Fruit fly (Drosophila melanogaster) Kc167 (cell line): ENCODE data around the gene RanBP3.

Experiments used
- Myc ChIP-seq: fragments of >200 bp; optimal IDR thresholded peaks from 2 replicates; lab custom pipeline; 2017; ENCODE audit warnings: missing external identifiers
- Sin3A ChIP-seq: fragments of >200 bp; optimal IDR thresholded peaks from 2 replicates; lab custom pipeline; 2018; ENCODE audit warnings: missing external identifiers
- h ChIP-seq: fragments of >200 bp; optimal IDR thresholded peaks from 3 replicates; lab custom pipeline; 2018; ENCODE audit warnings: missing external identifiers
- insv ChIP-seq: fragments of >200 bp; optimal IDR thresholded peaks from 3 replicates; lab custom pipeline; 2018; ENCODE audit warnings: missing external identifiers
- psq ChIP-seq: fragments of >200 bp; optimal IDR thresholded peaks from 2 replicates; lab custom pipeline; 2017; ENCODE audit warnings: missing external identifiers
- ttk ChIP-seq: sonication (Bioruptor generic); optimal IDR thresholded peaks from 2 replicates; lab custom pipeline; 2017; ENCODE audit warnings: missing external identifiers

The RanBP3 gene

dm6 chr3R:23752728-23753127, at the start of gene RanBP3, which contains the start of gene Rpt5:
Gene RanBP3, minus strand, starts transcription at chr3R:23752834.
Gene Rpt5, plus strand, starts transcription at chr3R:23752876.
- TF ChIP-seq psq (lab: Kevin White, UChicago), result no peak
- TF ChIP-seq Myc (lab: Kevin White, UChicago), result no peak
- no peak for TF ChIP-seq Sin3A (lab: Kevin White, UChicago)
- no peak for TF ChIP-seq ttk (lab: Kevin White, UChicago)
- TF ChIP-seq h (lab: Kevin White, UChicago), result no peak
- TF ChIP-seq insv (lab: Kevin White, UChicago), result no peak

DNA sequence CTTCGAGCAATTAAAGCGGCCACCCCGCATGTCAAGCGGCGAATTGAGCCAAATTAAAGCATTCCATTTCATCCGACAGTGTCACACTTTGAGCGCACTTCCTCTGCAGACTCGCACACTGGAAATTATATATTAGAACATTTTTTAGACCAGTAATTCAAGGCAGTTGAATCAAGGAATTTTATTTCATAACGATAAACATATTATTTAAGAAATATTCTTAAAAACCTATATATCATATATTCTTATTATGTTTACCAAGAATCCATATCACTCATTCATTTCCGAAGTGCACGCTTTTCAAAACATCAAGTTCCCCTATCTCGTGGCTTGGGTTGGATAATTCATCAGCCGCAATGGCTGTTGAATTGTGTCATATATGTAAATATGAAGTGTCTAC, 38.9 kb upstream of the RanBP3 start:
- TF ChIP-seq Sin3A (lab: Kevin White, UChicago) (no peak), h (lab: Kevin White, UChicago) (no peak), ttk (lab: Kevin White, UChicago) (no peak), psq (lab: Kevin White, UChicago) (no peak), Myc (lab: Kevin White, UChicago) (no peak), insv (lab: Kevin White, UChicago) (no peak)

- no peak for TF ChIP-seq Myc (lab: Kevin White, UChicago)
- no peak for TF ChIP-seq ttk (lab: Kevin White, UChicago)
- TF ChIP-seq psq (lab: Kevin White, UChicago), result no peak
- no peak for TF ChIP-seq insv (lab: Kevin White, UChicago)
- TF ChIP-seq Sin3A (lab: Kevin White, UChicago), result no peak
- TF ChIP-seq h (lab: Kevin White, UChicago), result no peak
These were observed 38.0 kb upstream of the RanBP3 start for dm6 chr3R:23790483-23791175.

- TF ChIP-seq insv (lab: Kevin White, UChicago), result no peak
- no peak for TF ChIP-seq Sin3A (lab: Kevin White, UChicago)
- no peak for TF ChIP-seq h (lab: Kevin White, UChicago)
- TF ChIP-seq Myc (lab: Kevin White, UChicago), result no peak
- TF ChIP-seq ttk (lab: Kevin White, UChicago), result no peak
These were observed 37.0 kb upstream of the RanBP3 start for dm6 chr3R:23789584-23789983.

- no peak for TF ChIP-seq Sin3A (lab: Kevin White, UChicago)
- no peak for TF ChIP-seq Myc (lab: Kevin White, UChicago)
- TF ChIP-seq insv (lab: Kevin White, UChicago), result no peak
- no peak for TF ChIP-seq ttk (lab: Kevin White, UChicago)
- no peak for TF ChIP-seq h (lab: Kevin White, UChicago)
- no peak for TF ChIP-seq psq (lab: Kevin White, UChicago)
These were observed 35.9 kb upstream of the RanBP3 start for dm6 chr3R:23788406-23789021.

- no peak for TF ChIP-seq psq (lab: Kevin White, UChicago)
- no peak for TF ChIP-seq Sin3A (lab: Kevin White, UChicago)
- TF ChIP-seq h (lab: Kevin White, UChicago), result no peak
- TF ChIP-seq ttk (lab: Kevin White, UChicago), result no peak
- no peak for TF ChIP-seq Myc (lab: Kevin White, UChicago)
- no peak for TF ChIP-seq insv (lab: Kevin White, UChicago)
These were observed 35.0 kb upstream of the RanBP3 start for dm6 chr3R:23787632-23787960.

DNA sequence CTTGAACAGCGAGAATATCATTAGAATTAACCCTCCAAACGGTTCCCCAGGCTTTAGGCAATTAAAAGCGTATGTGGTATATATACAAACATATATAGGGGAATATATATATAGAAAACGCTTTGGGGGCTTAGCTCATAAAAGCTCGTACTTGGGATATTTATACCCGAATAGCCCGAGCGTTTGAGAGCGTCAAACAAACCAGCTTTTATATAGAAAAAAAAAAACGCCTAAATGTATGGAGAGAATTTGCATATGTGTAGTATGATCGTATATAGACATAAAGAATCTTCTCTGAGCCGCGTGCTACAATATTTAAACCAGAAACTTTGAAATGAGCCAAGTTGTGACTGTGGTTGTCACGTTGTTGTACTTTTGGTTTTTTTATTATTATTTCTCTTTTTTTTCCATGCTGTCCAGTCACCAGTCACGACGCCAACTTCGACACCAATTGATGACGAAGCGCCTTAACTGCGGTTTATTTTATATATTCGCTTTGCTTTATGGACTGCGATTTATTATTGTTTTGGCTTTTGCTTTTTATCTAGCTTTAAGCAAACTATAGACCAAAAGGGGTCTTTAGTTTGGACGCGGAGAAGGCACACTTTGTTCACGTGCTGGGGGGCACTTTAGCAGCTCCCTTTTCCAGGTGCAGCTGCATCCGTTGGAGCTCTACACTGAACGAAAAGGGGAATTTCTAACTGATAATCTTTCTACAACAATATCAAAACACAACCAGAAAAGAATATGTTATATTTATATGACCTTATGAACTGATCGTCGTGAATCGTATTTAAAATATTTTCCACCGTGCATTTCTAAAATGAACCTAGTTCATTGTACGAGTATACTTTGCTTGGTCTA, 34.4 kb upstream of the RanBP3 start:
- no peak for TF ChIP-seq insv (lab: Kevin White, UChicago)

dm6 chr3R:23784925-23785680, 32.5 kb upstream of the RanBP3 start:
- TF ChIP-seq Myc (lab: Kevin White, UChicago) (no peak), insv (lab: Kevin White, UChicago) (no peak), psq (lab: Kevin White, UChicago) (no peak), h (lab: Kevin White, UChicago) (no peak), Sin3A (lab: Kevin White, UChicago) (no peak), ttk (lab: Kevin White, UChicago) (no peak)

dm6 chr3R:23783961-23784360, 31.3 kb upstream of the RanBP3 start:
- TF ChIP-seq ttk (lab: Kevin White, UChicago) (no peak), insv (lab: Kevin White, UChicago) (no peak), h (lab: Kevin White, UChicago) (no peak), Sin3A (lab: Kevin White, UChicago) (no peak), Myc (lab: Kevin White, UChicago) (no peak), psq (lab: Kevin White, UChicago) (no peak)

DNA sequence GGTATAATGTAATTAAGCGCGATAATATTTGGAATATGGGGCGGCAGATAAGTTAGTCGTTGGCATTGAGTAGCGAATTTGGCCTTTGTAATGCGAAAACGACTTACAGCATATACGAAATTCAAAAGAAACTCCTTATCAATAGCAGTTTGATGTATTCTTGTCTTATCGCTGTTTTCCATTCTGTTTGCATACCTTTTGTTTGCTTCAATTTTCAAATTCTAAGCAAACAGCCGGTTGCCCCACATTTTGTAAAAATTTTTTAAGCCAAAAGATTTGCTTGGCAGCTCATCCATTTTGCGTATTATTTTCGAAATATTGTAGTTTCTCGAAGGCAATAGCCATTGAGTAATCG, 30.7 kb upstream of the RanBP3 start:
- TF ChIP-seq Myc (lab: Kevin White, UChicago), result no peak
- no peak for TF ChIP-seq h (lab: Kevin White, UChicago)
- no peak for TF ChIP-seq psq (lab: Kevin White, UChicago)
- TF ChIP-seq Sin3A (lab: Kevin White, UChicago), result no peak
- no peak for TF ChIP-seq insv (lab: Kevin White, UChicago)
- TF ChIP-seq ttk (lab: Kevin White, UChicago), result no peak
